Fruit fly (Drosophila melanogaster) whole organism, embryonic: Measurements from ENCODE around the gene CG17105.

Experiments used
- CG14441 ChIP-seq: fragments of 200-800 bp; sonication (Bioruptor generic); IDR thresholded peaks from 2 replicates; pipeline ENCODE4 v1.3.6; 2022; ENCODE audit warnings: missing biosample characterization, missing genetic modification characterization
- CG18599 ChIP-seq: fragments of 200-800 bp; sonication (Bioruptor generic); optimal IDR thresholded peaks from 3 replicates; lab custom pipeline; 2017; ENCODE audit warnings: missing biosample characterization, missing genetic modification characterization, mild to moderate bottlenecking, moderate library complexity, missing genetic modification reagents
- CG34376 ChIP-seq: fragments of 200-800 bp; sonication (Bioruptor generic); optimal IDR thresholded peaks from 2 replicates; lab custom pipeline; 2018; ENCODE audit warnings: missing biosample characterization, mild to moderate bottlenecking, missing genetic modification characterization
- CG5953 ChIP-seq: fragments of 200-800 bp; sonication (Bioruptor generic); IDR thresholded peaks from 2 replicates; pipeline ENCODE4 v1.3.6; 2022; ENCODE audit warnings: missing biosample characterization, missing genetic modification characterization
- CG6654 ChIP-seq: fragments of 200-800 bp; sonication (Bioruptor generic); optimal IDR thresholded peaks from 2 replicates; lab custom pipeline; 2017; ENCODE audit warnings: missing biosample characterization, mild to moderate bottlenecking, missing genetic modification characterization
- CHES-1-like ChIP-seq: fragments of 200-800 bp; sonication (Bioruptor generic); optimal IDR thresholded peaks from 2 replicates; lab custom pipeline; 2016; ENCODE audit warnings: missing biosample characterization, missing genetic modification characterization
- Dip3 ChIP-seq: fragments of 200-800 bp; sonication (Bioruptor generic); optimal IDR thresholded peaks from 3 replicates; lab custom pipeline; 2016; ENCODE audit warnings: missing biosample characterization, missing genetic modification characterization
- Elba2 ChIP-seq: fragments of 200-800 bp; sonication (Bioruptor generic); optimal IDR thresholded peaks from 3 replicates; lab custom pipeline; 2016; ENCODE audit warnings: missing biosample characterization, missing genetic modification characterization
- MESR4 ChIP-seq: fragments of 200-800 bp; sonication (Bioruptor generic); optimal IDR thresholded peaks from 2 replicates; lab custom pipeline; 2018; ENCODE audit warnings: missing biosample characterization, mild to moderate bottlenecking, missing genetic modification characterization, moderate library complexity
- Ptx1 ChIP-seq: fragments of 200-800 bp; sonication (Bioruptor generic); IDR thresholded peaks from 2 replicates; pipeline ENCODE4 v1.3.6; 2022; ENCODE audit warnings: missing biosample characterization, missing genetic modification characterization
- br ChIP-seq: fragments of >200 bp; optimal IDR thresholded peaks from 2 replicates; lab custom pipeline; 2017
- fd96Cb ChIP-seq: fragments of 200-800 bp; sonication (Bioruptor generic); optimal IDR thresholded peaks from 2 replicates; lab custom pipeline; 2018; ENCODE audit warnings: missing biosample characterization, mild to moderate bottlenecking, missing genetic modification characterization, moderate library complexity
- sd ChIP-seq: fragments of 200-800 bp; sonication (Bioruptor generic); optimal IDR thresholded peaks from 3 replicates; lab custom pipeline; 2018; ENCODE audit warnings: missing biosample characterization, mild to moderate bottlenecking, missing genetic modification characterization, moderate library complexity

dm6 chr2L:10682912-10683311 is 2.1 kb downstream of the CG17105 start:
- TF ChIP-seq CG5953 (GFP tag; lab: Robert Waterston, UW) = no peak
- no peak for TF ChIP-seq CG18599 (GFP tag; lab: Kevin White, UChicago)
- TF ChIP-seq MESR4 (GFP tag; lab: Kevin White, UChicago) = no peak
- no peak for TF ChIP-seq sd (tag; lab: Kevin White, UChicago)
- no peak for TF ChIP-seq fd96Cb (tag; lab: Kevin White, UChicago)
- no peak for TF ChIP-seq CG6654 (GFP tag; lab: Kevin White, UChicago)
- TF ChIP-seq Dip3 = no peak
- no peak for TF ChIP-seq CG14441 (GFP tag; lab: Robert Waterston, UW)
- no peak for TF ChIP-seq br (lab: Kevin White, UChicago)
- TF ChIP-seq CG34376 (GFP tag; lab: Kevin White, UChicago) = no peak
- no peak for TF ChIP-seq Ptx1 (GFP tag; lab: Robert Waterston, UW)
- no peak for TF ChIP-seq Elba2 (GFP tag; lab: Kevin White, UChicago)
- TF ChIP-seq CHES-1-like (GFP tag; lab: Kevin White, UChicago) = no peak
